Fruit fly (Drosophila melanogaster): ENCODE data around the gene Rsph9.

DNA sequence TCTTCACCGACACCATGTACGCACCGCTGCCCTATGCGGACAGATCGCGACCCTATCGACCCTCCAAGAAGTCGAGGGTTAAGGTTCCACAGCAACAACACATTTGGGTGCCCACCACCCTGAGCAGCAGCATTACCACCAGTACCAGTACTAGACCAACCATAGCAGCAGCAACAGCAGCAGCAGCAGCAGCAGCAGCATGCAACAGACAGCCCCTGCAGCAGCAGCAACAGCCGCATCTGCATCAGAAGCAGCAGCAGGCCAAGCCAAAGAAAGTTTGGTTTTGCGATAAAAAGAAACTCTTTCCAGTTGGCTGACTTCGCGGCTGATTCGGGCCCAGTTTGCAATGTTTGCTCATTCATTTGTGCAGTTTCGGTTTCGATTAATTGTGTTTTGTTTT lies 9.9 kb downstream of the Rsph9 start:
- TF ChIP-seq CG14655 (GFP tag; optimal IDR thresholded peaks at IDR 0.05) (no peak), CG34367 (tag; optimal IDR thresholded peaks at IDR 0.05) (no peak), CG12605 (GFP tag; IDR thresholded peaks at IDR 0.05) (no peak), CG32121 (GFP tag; IDR thresholded peaks at IDR 0.05) (no peak), CG10348 (GFP tag; IDR thresholded peaks at IDR 0.05) (no peak), Pif1A (GFP tag; optimal IDR thresholded peaks at IDR 0.05) (no peak)

Data from whole organism, pupa.